Fruit fly (Drosophila melanogaster) whole organism, adult: ENCODE results near the gene Ube4B.

Experiments used
- CG14711 ChIP-seq: fragments of 200-800 bp; sonication (Bioruptor generic); optimal IDR thresholded peaks from 2 replicates; lab custom pipeline; 2018; ENCODE audit warnings: missing biosample characterization, mild to moderate bottlenecking, missing genetic modification characterization, moderate library complexity
- CG7045 ChIP-seq: fragments of 200-800 bp; sonication (Bioruptor generic); optimal IDR thresholded peaks from 2 replicates; lab custom pipeline; 2017; ENCODE audit warnings: missing biosample characterization, mild to moderate bottlenecking, missing genetic modification characterization
- CG7101 ChIP-seq: fragments of 200-800 bp; sonication (Bioruptor generic); optimal IDR thresholded peaks from 2 replicates; lab custom pipeline; 2018; ENCODE audit warnings: missing biosample characterization, mild to moderate bottlenecking, missing genetic modification characterization, moderate library complexity
- Crg-1 ChIP-seq: fragments of 200-800 bp; sonication (Bioruptor generic); optimal IDR thresholded peaks from 2 replicates; lab custom pipeline; 2016; ENCODE audit warnings: missing biosample characterization, missing genetic modification characterization
- Mnt ChIP-seq: fragments of 200-800 bp; sonication (Bioruptor generic); optimal IDR thresholded peaks from 2 replicates; lab custom pipeline; 2016; ENCODE audit warnings: missing biosample characterization, mild to moderate bottlenecking, missing genetic modification characterization
- bab1 ChIP-seq: fragments of 200-800 bp; sonication (Bioruptor generic); optimal IDR thresholded peaks from 3 replicates; lab custom pipeline; 2019; ENCODE audit warnings: missing biosample characterization, mild to moderate bottlenecking, missing genetic modification characterization, moderate library complexity
- cic ChIP-seq: fragments of 200-800 bp; sonication (Bioruptor generic); optimal IDR thresholded peaks from 2 replicates; lab custom pipeline; 2017; ENCODE audit warnings: missing biosample characterization, mild to moderate bottlenecking, missing genetic modification characterization, moderate library complexity
- cnc ChIP-seq, 2 experiments: fragments of >200 bp; optimal IDR thresholded peaks; 2 replicates each; lab custom pipeline; 2017
- kay ChIP-seq: fragments of 200-800 bp; sonication (Bioruptor generic); peaks from one replicate; lab custom pipeline; 2016; ENCODE audit warnings: missing biosample characterization, missing genetic modification characterization, borderline replicate concordance
- ovo ChIP-seq: fragments of 200-800 bp; sonication (Bioruptor generic); optimal IDR thresholded peaks from 2 replicates; lab custom pipeline; 2016; ENCODE audit warnings: missing biosample characterization, missing genetic modification characterization
- pad ChIP-seq: fragments of 200-800 bp; sonication (Bioruptor generic); optimal IDR thresholded peaks from 3 replicates; lab custom pipeline; 2017; ENCODE audit warnings: missing biosample characterization, missing genetic modification characterization, mild to moderate bottlenecking, moderate library complexity, missing genetic modification reagents
- tj ChIP-seq: fragments of 200-800 bp; sonication (Bioruptor generic); optimal IDR thresholded peaks from 3 replicates; lab custom pipeline; 2017; ENCODE audit warnings: missing biosample characterization, mild to moderate bottlenecking, missing genetic modification characterization, moderate library complexity
- toe ChIP-seq: fragments of 200-800 bp; sonication (Bioruptor generic); optimal IDR thresholded peaks from 2 replicates; lab custom pipeline; 2016; ENCODE audit warnings: missing biosample characterization, missing genetic modification characterization

dm6 chr2L:13000393-13001001 is 18.7 kb downstream of the Ube4B start, which contains the start of gene Yip1d1:
- TF ChIP-seq Crg-1 (GFP tag; lab: Kevin White, UChicago) (no peak), CG7101 (tag; lab: Kevin White, UChicago) (no peak), Mnt (GFP tag; lab: Kevin White, UChicago) (no peak), tj (GFP tag; lab: Kevin White, UChicago) (no peak), cnc (optimal IDR thresholded peaks at IDR 0.05; lab: Kevin White, UChicago) (no peak), ovo (GFP tag; lab: Kevin White, UChicago) (no peak), cic (GFP tag; lab: Kevin White, UChicago) (peak; percentile 19), CG14711 (no peak), toe (no peak), CG7045 (GFP tag; lab: Kevin White, UChicago) (no peak), kay (GFP tag; lab: Kevin White, UChicago) (peak; percentile 94), bab1 (GFP tag; lab: Kevin White, UChicago) (peak; percentile 49), pad (GFP tag; lab: Kevin White, UChicago) (no peak)
